Worm (Caenorhabditis elegans): ENCODE data around the gene snb-6.

- no peak for TF ChIP-seq lsy-27 (tag; optimal IDR thresholded peaks at IDR 0.05; ENCODE audit: borderline replicate concordance, insufficient read depth)
- no peak for TF ChIP-seq B0035.1 (tag; optimal IDR thresholded peaks at IDR 0.05)
- TF ChIP-seq let-607 (tag; optimal IDR thresholded peaks at IDR 0.05): no peak
Observed at ce11 chrII:8853238-8853637, 6.3 kb downstream of the snb-6 start.
